Worm (Caenorhabditis elegans) whole organism, young adult: ENCODE data around the gene C39B5.10.

Experiments used
- K12H6.12 ChIP-seq: fragments of 200-800 bp; sonication (Bioruptor generic); optimal IDR thresholded peaks from 2 replicates; lab custom pipeline; 2018; ENCODE audit warnings: mild to moderate bottlenecking, missing genetic modification characterization, missing compliant biosample characterization
- Y56A3A.18 ChIP-seq: fragments of 200-800 bp; sonication (Bioruptor generic); IDR thresholded peaks from 2 replicates; pipeline ENCODE4 v1.3.6; 2022; ENCODE audit warnings: missing genetic modification reagents, missing genetic modification characterization, missing compliant biosample characterization
- aptf-3 ChIP-seq: fragments of 200-800 bp; sonication (Bioruptor generic); IDR thresholded peaks from 2 replicates; pipeline ENCODE4 v1.3.6; 2022; ENCODE audit warnings: missing genetic modification characterization, missing compliant biosample characterization
- atf-7 ChIP-seq: sonication (generic microtip); optimal IDR thresholded peaks from 2 replicates; lab custom pipeline; 2017; ENCODE audit warnings: mild to moderate bottlenecking, missing genetic modification characterization, missing compliant biosample characterization
- attf-5 ChIP-seq: fragments of 200-800 bp; sonication (Bioruptor generic); optimal IDR thresholded peaks from 2 replicates; lab custom pipeline; 2018; ENCODE audit warnings: mild to moderate bottlenecking, missing genetic modification characterization, missing compliant biosample characterization
- attf-6 ChIP-seq: fragments of 200-800 bp; sonication (Bioruptor generic); IDR thresholded peaks from 2 replicates; pipeline ENCODE4 v1.3.6; 2022; ENCODE audit warnings: missing genetic modification reagents, missing genetic modification characterization, missing compliant biosample characterization
- bed-1 ChIP-seq: fragments of 200-800 bp; sonication (Bioruptor generic); IDR thresholded peaks from 2 replicates; pipeline ENCODE4 v1.3.6; 2022; ENCODE audit warnings: missing genetic modification reagents, missing genetic modification characterization, missing compliant biosample characterization
- ccch-3 ChIP-seq: fragments of 200-800 bp; sonication (Bioruptor generic); optimal IDR thresholded peaks from 2 replicates; lab custom pipeline; 2018; ENCODE audit warnings: mild to moderate bottlenecking, missing genetic modification characterization, missing compliant biosample characterization
- ceh-27 ChIP-seq: fragments of 200-800 bp; sonication (Bioruptor generic); optimal IDR thresholded peaks from 2 replicates; lab custom pipeline; 2018; ENCODE audit warnings: mild to moderate bottlenecking, missing genetic modification characterization, moderate library complexity, missing compliant biosample characterization
- ceh-58 ChIP-seq: fragments of 200-800 bp; sonication (Bioruptor generic); IDR thresholded peaks from 2 replicates; pipeline ENCODE4 v1.3.6; 2022; ENCODE audit warnings: missing genetic modification characterization, missing compliant biosample characterization
- ceh-91 ChIP-seq: fragments of 200-800 bp; sonication (Bioruptor generic); IDR thresholded peaks from 2 replicates; pipeline ENCODE4 v1.3.6; 2022; ENCODE audit warnings: missing genetic modification reagents, missing genetic modification characterization, missing compliant biosample characterization
- egl-18 ChIP-seq: fragments of 200-800 bp; sonication (Bioruptor generic); IDR thresholded peaks from 2 replicates; pipeline ENCODE4 v1.3.6; 2022; ENCODE audit warnings: missing genetic modification reagents, missing genetic modification characterization, missing compliant biosample characterization
- ekl-4 ChIP-seq: fragments of 200-800 bp; sonication (Bioruptor generic); IDR thresholded peaks from 2 replicates; pipeline ENCODE4 v1.3.6; 2022; ENCODE audit warnings: missing genetic modification reagents, missing genetic modification characterization, missing compliant biosample characterization
- ets-4 ChIP-seq: fragments of 200-800 bp; sonication (Bioruptor generic); optimal IDR thresholded peaks from 2 replicates; lab custom pipeline; 2018; ENCODE audit warnings: mild to moderate bottlenecking, missing genetic modification characterization, missing compliant biosample characterization
- hlh-12 ChIP-seq: sonication (generic microtip); optimal IDR thresholded peaks from 2 replicates; lab custom pipeline; 2016; ENCODE audit warnings: missing genetic modification characterization, missing compliant biosample characterization
- hlh-26 ChIP-seq: fragments of 200-800 bp; sonication (Bioruptor generic); conservative IDR thresholded peaks from 2 replicates; pipeline ENCODE4 v1.3.6; 2022; ENCODE audit warnings: missing genetic modification reagents, missing genetic modification characterization, missing compliant biosample characterization
- hsf-1 ChIP-seq: fragments of 200-800 bp; sonication (Bioruptor generic); IDR thresholded peaks from 2 replicates; pipeline ENCODE4 v1.3.6; 2022; ENCODE audit warnings: missing genetic modification reagents, missing genetic modification characterization, missing compliant biosample characterization
- let-526 ChIP-seq: fragments of 200-800 bp; sonication (Bioruptor generic); IDR thresholded peaks from 2 replicates; pipeline ENCODE4 v1.3.6; 2022; ENCODE audit warnings: missing genetic modification reagents, missing genetic modification characterization, missing compliant biosample characterization
- lin-26 ChIP-seq: fragments of 200-800 bp; sonication (Bioruptor generic); IDR thresholded peaks from 2 replicates; pipeline ENCODE4 v1.3.6; 2022; ENCODE audit warnings: missing genetic modification reagents, missing genetic modification characterization, missing compliant biosample characterization
- lin-35 ChIP-seq, 3 experiments: fragments of 150-350 bp in 2 of 3; sonication (generic microtip) in 1 of 3; optimal IDR thresholded peaks; 2 replicates each; lab custom pipeline; 2014 to 2018; ENCODE audit warnings: missing biosample characterization in 3 of 3, missing genetic modification characterization in 3 of 3, missing genetic modification reagents in 3 of 3
- lir-1 ChIP-seq: fragments of 200-800 bp; sonication (Bioruptor generic); conservative IDR thresholded peaks from 2 replicates; pipeline ENCODE4 v1.3.6; 2022; ENCODE audit warnings: missing genetic modification reagents, missing genetic modification characterization, missing compliant biosample characterization
- madf-3 ChIP-seq: fragments of 200-800 bp; sonication (Bioruptor generic); IDR thresholded peaks from 2 replicates; pipeline ENCODE4 v1.3.6; 2022; ENCODE audit warnings: missing genetic modification reagents, missing genetic modification characterization, missing compliant biosample characterization
- nfya-2 ChIP-seq: fragments of 200-800 bp; sonication (Bioruptor generic); IDR thresholded peaks from 2 replicates; pipeline ENCODE4 v1.3.6; 2022; ENCODE audit warnings: missing genetic modification reagents, missing genetic modification characterization, missing compliant biosample characterization
- nhr-27 ChIP-seq: fragments of 200-800 bp; sonication (Bioruptor generic); optimal IDR thresholded peaks from 2 replicates; lab custom pipeline; 2018; ENCODE audit warnings: mild to moderate bottlenecking, missing genetic modification characterization, moderate library complexity, missing compliant biosample characterization
- rcor-1 ChIP-seq: fragments of 200-800 bp; sonication (Bioruptor generic); IDR thresholded peaks from 2 replicates; pipeline ENCODE4 v1.3.6; 2022; ENCODE audit warnings: missing genetic modification reagents, missing genetic modification characterization, missing compliant biosample characterization
- snpc-1.3 ChIP-seq: sonication (generic microtip); optimal IDR thresholded peaks from 2 replicates; lab custom pipeline; 2017; ENCODE audit warnings: missing genetic modification characterization, mild to moderate bottlenecking, missing compliant biosample characterization, antibody characterized with exemption, moderate library complexity, missing genotype, missing genetic modification reagents; ENCODE audit not compliant: insufficient read depth
- snpc-3.4 ChIP-seq: sonication (generic microtip); optimal IDR thresholded peaks from 2 replicates; lab custom pipeline; 2017; ENCODE audit warnings: missing genetic modification characterization, mild to moderate bottlenecking, missing compliant biosample characterization, antibody characterized with exemption, moderate library complexity, missing genotype, missing genetic modification reagents
- unc-130 ChIP-seq: sonication (generic microtip); optimal IDR thresholded peaks from 2 replicates; lab custom pipeline; 2016; ENCODE audit warnings: missing genetic modification reagents, missing genetic modification characterization, missing compliant biosample characterization
- xnd-1 ChIP-seq: sonication (generic microtip); optimal IDR thresholded peaks from 2 replicates; lab custom pipeline; 2016; ENCODE audit warnings: missing genotype, missing genetic modification reagents, missing genetic modification characterization, missing compliant biosample characterization
- zim-3 ChIP-seq: sonication (generic microtip); optimal IDR thresholded peaks from 2 replicates; lab custom pipeline; 2017; ENCODE audit warnings: mild to moderate bottlenecking, missing genetic modification characterization, moderate library complexity, missing compliant biosample characterization
- ztf-18 ChIP-seq: sonication (generic microtip); optimal IDR thresholded peaks from 2 replicates; lab custom pipeline; 2016; ENCODE audit warnings: missing genotype, mild to moderate bottlenecking, missing genetic modification characterization, missing compliant biosample characterization
- ztf-26 ChIP-seq: sonication (generic microtip); optimal IDR thresholded peaks from 2 replicates; lab custom pipeline; 2017; ENCODE audit warnings: missing genetic modification characterization, missing compliant biosample characterization
- ztf-6 ChIP-seq: fragments of 200-800 bp; sonication (Bioruptor generic); IDR thresholded peaks from 2 replicates; pipeline ENCODE4 v1.3.6; 2022; ENCODE audit warnings: missing genetic modification reagents, missing genetic modification characterization, missing compliant biosample characterization

Gene C39B5.10

ce11 chrIII:2240471-2240870 is 1.0 kb upstream of the C39B5.10 start, which contains the start of gene srz-56:
srz-56 (plus strand) TSS chrIII:2240771.
- no peak for TF ChIP-seq rcor-1 (GFP tag; lab: Robert Waterston, UW)
- TF ChIP-seq K12H6.12 (tag; lab: Kevin White, UChicago), result no peak
- no peak for TF ChIP-seq xnd-1 (tag; lab: Kevin White, UChicago)
- TF ChIP-seq lin-26 (GFP tag; lab: Robert Waterston, UW), result no peak
- no peak for TF ChIP-seq nhr-27 (tag; lab: Kevin White, UChicago)
- TF ChIP-seq ceh-91 (GFP tag; lab: Robert Waterston, UW), result no peak
- TF ChIP-seq hsf-1 (GFP tag; lab: Robert Waterston, UW), result no peak
- TF ChIP-seq nfya-2, result no peak
- no peak for TF ChIP-seq unc-130 (GFP tag; lab: Kevin White, UChicago)

- TF ChIP-seq hlh-26 (GFP tag; lab: Robert Waterston, UW) (no peak), atf-7 (peak; percentile 28), xnd-1 (tag; lab: Kevin White, UChicago) (no peak)
- TF ChIP-seq, all 124 proteins: peak for 1
These were observed 5.1 kb downstream of the C39B5.10 start, which contains the start of gene C39B5.2 for ce11 chrIII:2234192-2234934. C39B5.2 (plus strand) TSS chrIII:2234884.

ce11 chrIII:2233399-2233798 is 6.0 kb downstream of the C39B5.10 start:
- TF ChIP-seq aptf-3 (GFP tag; lab: Robert Waterston, UW), result no peak
- TF ChIP-seq attf-5 (GFP tag; lab: Kevin White, UChicago), result no peak
- TF ChIP-seq unc-130 (GFP tag; lab: Kevin White, UChicago), result no peak
- TF ChIP-seq ets-4 (GFP tag; lab: Kevin White, UChicago), result no peak
- no peak for TF ChIP-seq ztf-6 (GFP tag; lab: Robert Waterston, UW)
- TF ChIP-seq ccch-3 (GFP tag; lab: Kevin White, UChicago), result no peak
- no peak for TF ChIP-seq K12H6.12 (tag; lab: Kevin White, UChicago)
- TF ChIP-seq zim-3 (tag; lab: Kevin White, UChicago), result no peak
- no peak for TF ChIP-seq ceh-27 (GFP tag; lab: Kevin White, UChicago)

- TF ChIP-seq ceh-58 (GFP tag; lab: Robert Waterston, UW), result no peak
- no peak for TF ChIP-seq K12H6.12 (tag; lab: Kevin White, UChicago)
- no peak for TF ChIP-seq snpc-1.3 (tag; lab: Kevin White, UChicago)
- TF ChIP-seq lin-35 (GFP tag; optimal IDR thresholded peaks at IDR 0.05; lab: Kevin White, UChicago), result no peak
- TF ChIP-seq, all 124 proteins: peak for 0
These were observed 7.1 kb downstream of the C39B5.10 start, which contains the start of gene fbxa-47 for ce11 chrIII:2232360-2232759. fbxa-47 (minus strand) TSS chrIII:2232460.

- no peak for TF ChIP-seq Y56A3A.18
- no peak for TF ChIP-seq snpc-3.4 (tag; lab: Kevin White, UChicago)
- TF ChIP-seq let-526, result no peak
These were observed 12.0 kb downstream of the C39B5.10 start, which contains the start of gene fbxa-62 for ce11 chrIII:2227407-2227806. fbxa-62 (plus strand) TSS chrIII:2227707.

ce11 chrIII:2224478-2224877 is 15.0 kb downstream of the C39B5.10 start, which contains the start of gene fbxa-38:
fbxa-38 (plus strand) TSS chrIII:2224672.
- TF ChIP-seq nhr-27 (tag; lab: Kevin White, UChicago) (no peak), hlh-12 (tag; lab: Kevin White, UChicago) (no peak), madf-3 (GFP tag; lab: Robert Waterston, UW) (no peak), lir-1 (GFP tag; lab: Robert Waterston, UW) (no peak), ekl-4 (GFP tag; lab: Robert Waterston, UW) (no peak), attf-6 (no peak), bed-1 (GFP tag; lab: Robert Waterston, UW) (no peak), xnd-1 (tag; lab: Kevin White, UChicago) (no peak), ztf-18 (tag; lab: Kevin White, UChicago) (no peak), ztf-26 (tag; lab: Kevin White, UChicago) (no peak), egl-18 (GFP tag; lab: Robert Waterston, UW) (no peak), ceh-91 (GFP tag; lab: Robert Waterston, UW) (no peak)
- TF ChIP-seq, all 124 proteins: peak for 0
